Worm (Caenorhabditis elegans) whole organism, late embryonic: Measurements from ENCODE around the gene nspb-4.

Experiments
- C08G9.2 ChIP-seq: sonication (generic microtip); optimal IDR thresholded peaks from 2 replicates; lab custom pipeline; 2016; ENCODE audit warnings: mild to moderate bottlenecking, missing genetic modification characterization, moderate library complexity, missing compliant biosample characterization
- C38D4.7 ChIP-seq: fragments of 200-800 bp; sonication (Bioruptor generic); optimal IDR thresholded peaks from 2 replicates; lab custom pipeline; 2018; ENCODE audit warnings: mild to moderate bottlenecking, missing genetic modification characterization, moderate library complexity, missing compliant biosample characterization
- F13H6.1 ChIP-seq: sonication (generic microtip); optimal IDR thresholded peaks from 2 replicates; lab custom pipeline; 2016; ENCODE audit warnings: missing genetic modification characterization, missing compliant biosample characterization
- K02D7.2 ChIP-seq: sonication (generic microtip); optimal IDR thresholded peaks from 2 replicates; lab custom pipeline; 2017; ENCODE audit warnings: mild to moderate bottlenecking, missing genetic modification characterization, missing compliant biosample characterization
- K09A11.1 ChIP-seq: sonication (generic microtip); optimal IDR thresholded peaks from 2 replicates; lab custom pipeline; 2017; ENCODE audit warnings: antibody characterized with exemption, mild to moderate bottlenecking, missing genetic modification characterization, missing compliant biosample characterization; ENCODE audit not compliant: insufficient read depth
- Y22D7AL.16 ChIP-seq: sonication (generic microtip); optimal IDR thresholded peaks from 2 replicates; lab custom pipeline; 2016; ENCODE audit warnings: missing genetic modification characterization, missing compliant biosample characterization
- ahr-1 ChIP-seq: sonication (generic microtip); optimal IDR thresholded peaks from 2 replicates; lab custom pipeline; 2016; ENCODE audit warnings: missing genetic modification characterization, missing compliant biosample characterization
- ceh-14 ChIP-seq: sonication (generic microtip); optimal IDR thresholded peaks from 2 replicates; lab custom pipeline; 2016; ENCODE audit warnings: missing genotype, missing genetic modification characterization, missing compliant biosample characterization
- ceh-18 ChIP-seq: sonication (generic microtip); optimal IDR thresholded peaks from 2 replicates; lab custom pipeline; 2016; ENCODE audit warnings: missing genetic modification characterization, missing compliant biosample characterization
- ceh-19 ChIP-seq: fragments of 200-800 bp; sonication (Bioruptor generic); optimal IDR thresholded peaks from 2 replicates; lab custom pipeline; 2018; ENCODE audit warnings: mild to moderate bottlenecking, missing genetic modification characterization, missing compliant biosample characterization
- ceh-30 ChIP-seq: fragments of 150-350 bp; optimal IDR thresholded peaks from 2 replicates; lab custom pipeline; 2014; ENCODE audit warnings: missing biosample characterization, missing genetic modification characterization
- ceh-31 ChIP-seq: sonication (generic microtip); optimal IDR thresholded peaks from 2 replicates; lab custom pipeline; 2016; ENCODE audit warnings: missing genetic modification characterization, missing compliant biosample characterization
- ceh-34 ChIP-seq: sonication (generic microtip); optimal IDR thresholded peaks from 2 replicates; lab custom pipeline; 2016; ENCODE audit warnings: mild to moderate bottlenecking, missing genetic modification characterization, missing compliant biosample characterization
- ceh-45 ChIP-seq: fragments of 200-800 bp; sonication (Bioruptor generic); IDR thresholded peaks from 2 replicates; pipeline ENCODE4 v1.3.6; 2022; ENCODE audit warnings: missing genetic modification reagents, missing genetic modification characterization, missing compliant biosample characterization
- ceh-48 ChIP-seq: sonication (generic microtip); optimal IDR thresholded peaks from 2 replicates; lab custom pipeline; 2016; ENCODE audit warnings: missing genetic modification characterization, inconsistent platforms, missing compliant biosample characterization
- ceh-6 ChIP-seq: fragments of 200-800 bp; sonication (Bioruptor generic); optimal IDR thresholded peaks from 2 replicates; lab custom pipeline; 2018; ENCODE audit warnings: mild to moderate bottlenecking, missing genetic modification characterization, missing compliant biosample characterization
- ceh-9 ChIP-seq: sonication (generic microtip); optimal IDR thresholded peaks from 2 replicates; lab custom pipeline; 2016; ENCODE audit warnings: mild to moderate bottlenecking, missing genetic modification characterization, inconsistent platforms, missing compliant biosample characterization
- che-1 ChIP-seq: sonication (generic microtip); optimal IDR thresholded peaks from 2 replicates; lab custom pipeline; 2016; ENCODE audit warnings: mild to moderate bottlenecking, missing genetic modification characterization, missing compliant biosample characterization
- elt-4 ChIP-seq: sonication (generic microtip); optimal IDR thresholded peaks from 2 replicates; lab custom pipeline; 2016; ENCODE audit warnings: missing genetic modification characterization, missing compliant biosample characterization
- eyg-1 ChIP-seq: sonication (generic microtip); optimal IDR thresholded peaks from 2 replicates; lab custom pipeline; 2016; ENCODE audit warnings: missing genotype, missing genetic modification characterization, missing compliant biosample characterization
- fkh-10 ChIP-seq: fragments of 150-350 bp; optimal IDR thresholded peaks from 2 replicates; lab custom pipeline; 2014; ENCODE audit warnings: missing biosample characterization, missing genetic modification reagents, missing genetic modification characterization
- fkh-6 ChIP-seq: sonication (generic microtip); optimal IDR thresholded peaks from 2 replicates; lab custom pipeline; 2016; ENCODE audit warnings: missing genetic modification characterization, missing compliant biosample characterization
- gmeb-2 ChIP-seq: sonication (generic microtip); optimal IDR thresholded peaks from 2 replicates; lab custom pipeline; 2016; ENCODE audit warnings: missing genetic modification characterization, inconsistent platforms, missing compliant biosample characterization
- hlh-13 ChIP-seq: fragments of 200-800 bp; sonication (Bioruptor generic); optimal IDR thresholded peaks from 2 replicates; lab custom pipeline; 2018; ENCODE audit warnings: mild to moderate bottlenecking, missing genetic modification characterization, missing compliant biosample characterization
- hlh-15 ChIP-seq: sonication (generic microtip); optimal IDR thresholded peaks from 2 replicates; lab custom pipeline; 2016; ENCODE audit warnings: missing genetic modification characterization, missing compliant biosample characterization
- hlh-30 ChIP-seq: sonication (generic microtip); optimal IDR thresholded peaks from 2 replicates; lab custom pipeline; 2017; ENCODE audit warnings: antibody characterized with exemption, missing genetic modification characterization, missing compliant biosample characterization; ENCODE audit not compliant: insufficient read depth
- hlh-6 ChIP-seq: sonication (generic microtip); optimal IDR thresholded peaks from 2 replicates; lab custom pipeline; 2016; ENCODE audit warnings: missing genotype, missing genetic modification characterization, missing compliant biosample characterization
- hlh-8 ChIP-seq: sonication (generic microtip); optimal IDR thresholded peaks from 2 replicates; lab custom pipeline; 2016; ENCODE audit warnings: missing genotype, missing genetic modification characterization, missing compliant biosample characterization
- lin-11 ChIP-seq: fragments of 200-800 bp; sonication (Bioruptor generic); optimal IDR thresholded peaks from 2 replicates; lab custom pipeline; 2018; ENCODE audit warnings: mild to moderate bottlenecking, missing genetic modification characterization, missing compliant biosample characterization
- mec-3 ChIP-seq: sonication (generic microtip); optimal IDR thresholded peaks from 2 replicates; lab custom pipeline; 2016; ENCODE audit warnings: borderline replicate concordance, missing genetic modification characterization, missing compliant biosample characterization
- nfya-1 ChIP-seq: sonication (generic microtip); optimal IDR thresholded peaks from 2 replicates; lab custom pipeline; 2017; ENCODE audit warnings: missing genetic modification characterization, mild to moderate bottlenecking, missing compliant biosample characterization, antibody characterized with exemption, moderate library complexity
- nhr-11 ChIP-seq: fragments of 150-350 bp; optimal IDR thresholded peaks from 2 replicates; lab custom pipeline; 2014; ENCODE audit warnings: missing biosample characterization, missing genetic modification characterization
- nhr-232 ChIP-seq: sonication (generic microtip); optimal IDR thresholded peaks from 2 replicates; lab custom pipeline; 2016; ENCODE audit warnings: missing genetic modification characterization, missing compliant biosample characterization
- odd-2 ChIP-seq: sonication (generic microtip); optimal IDR thresholded peaks from 2 replicates; lab custom pipeline; 2017; ENCODE audit warnings: antibody characterized with exemption, mild to moderate bottlenecking, missing genetic modification characterization, missing compliant biosample characterization
- pag-3 ChIP-seq: sonication (generic microtip); optimal IDR thresholded peaks from 2 replicates; lab custom pipeline; 2016; ENCODE audit warnings: missing compliant biosample characterization, missing genetic modification characterization, borderline replicate concordance
- pat-9 ChIP-seq: fragments of 200-800 bp; sonication (Bioruptor generic); optimal IDR thresholded peaks from 2 replicates; lab custom pipeline; 2018; ENCODE audit warnings: mild to moderate bottlenecking, missing genetic modification characterization, moderate library complexity, missing compliant biosample characterization
- pha-2 ChIP-seq: sonication (generic microtip); optimal IDR thresholded peaks from 2 replicates; lab custom pipeline; 2017; ENCODE audit warnings: mild to moderate bottlenecking, missing genetic modification characterization, missing compliant biosample characterization
- pqm-1 ChIP-seq: sonication (generic microtip); optimal IDR thresholded peaks from 2 replicates; lab custom pipeline; 2016; ENCODE audit warnings: missing genetic modification characterization, missing compliant biosample characterization
- pros-1 ChIP-seq: fragments of 150-350 bp; optimal IDR thresholded peaks from 2 replicates; lab custom pipeline; 2014; ENCODE audit warnings: missing biosample characterization, missing genetic modification reagents, missing genetic modification characterization
- ref-2 ChIP-seq: sonication (generic microtip); optimal IDR thresholded peaks from 2 replicates; lab custom pipeline; 2016; ENCODE audit warnings: missing genetic modification characterization, missing compliant biosample characterization
- rnt-1 ChIP-seq: sonication (generic microtip); optimal IDR thresholded peaks from 2 replicates; lab custom pipeline; 2016; ENCODE audit warnings: missing genetic modification characterization, missing compliant biosample characterization
- sox-2 ChIP-seq: fragments of 200-800 bp; sonication (Bioruptor generic); IDR thresholded peaks from 2 replicates; pipeline ENCODE4 v1.3.6; 2022; ENCODE audit warnings: missing genetic modification reagents, missing genetic modification characterization, missing compliant biosample characterization
- sox-4 ChIP-seq: sonication (generic microtip); optimal IDR thresholded peaks from 2 replicates; lab custom pipeline; 2017; ENCODE audit warnings: mild to moderate bottlenecking, missing genetic modification characterization, inconsistent platforms, missing compliant biosample characterization
- tbx-7 ChIP-seq: sonication (generic microtip); optimal IDR thresholded peaks from 2 replicates; lab custom pipeline; 2016; ENCODE audit warnings: missing genotype, missing genetic modification characterization, missing compliant biosample characterization
- ttx-3 ChIP-seq: sonication (generic microtip); optimal IDR thresholded peaks from 2 replicates; lab custom pipeline; 2016; ENCODE audit warnings: missing genetic modification reagents, missing genetic modification characterization, missing compliant biosample characterization
- unc-3 ChIP-seq, 2 experiments: fragments of 200-800 bp in 1 of 2; sonication (Bioruptor generic) in 1 of 2; sonication (generic microtip) in 1 of 2; conservative IDR thresholded peaks in 1 of 2; optimal IDR thresholded peaks in 1 of 2; 2 replicates each; pipeline versions ENCODE4 v1.3.6 to Lab custom; 2016 to 2022; ENCODE audit warnings: missing compliant biosample characterization in 2 of 2, missing genetic modification characterization in 2 of 2, missing genetic modification reagents in 1 of 2
- unc-42 ChIP-seq: sonication (generic microtip); optimal IDR thresholded peaks from 2 replicates; lab custom pipeline; 2016; ENCODE audit warnings: missing genotype, missing genetic modification characterization, missing compliant biosample characterization
- unc-55 ChIP-seq: sonication (generic microtip); optimal IDR thresholded peaks from 2 replicates; lab custom pipeline; 2017; ENCODE audit warnings: missing biosample characterization, missing genetic modification reagents, missing genetic modification characterization
- unc-86 ChIP-seq: sonication (generic microtip); optimal IDR thresholded peaks from 2 replicates; lab custom pipeline; 2016; ENCODE audit warnings: missing genetic modification characterization, missing compliant biosample characterization
- ztf-16 ChIP-seq: sonication (generic microtip); optimal IDR thresholded peaks from 2 replicates; lab custom pipeline; 2017; ENCODE audit warnings: missing genetic modification characterization, missing compliant biosample characterization

nspb-4 gene

DNA sequence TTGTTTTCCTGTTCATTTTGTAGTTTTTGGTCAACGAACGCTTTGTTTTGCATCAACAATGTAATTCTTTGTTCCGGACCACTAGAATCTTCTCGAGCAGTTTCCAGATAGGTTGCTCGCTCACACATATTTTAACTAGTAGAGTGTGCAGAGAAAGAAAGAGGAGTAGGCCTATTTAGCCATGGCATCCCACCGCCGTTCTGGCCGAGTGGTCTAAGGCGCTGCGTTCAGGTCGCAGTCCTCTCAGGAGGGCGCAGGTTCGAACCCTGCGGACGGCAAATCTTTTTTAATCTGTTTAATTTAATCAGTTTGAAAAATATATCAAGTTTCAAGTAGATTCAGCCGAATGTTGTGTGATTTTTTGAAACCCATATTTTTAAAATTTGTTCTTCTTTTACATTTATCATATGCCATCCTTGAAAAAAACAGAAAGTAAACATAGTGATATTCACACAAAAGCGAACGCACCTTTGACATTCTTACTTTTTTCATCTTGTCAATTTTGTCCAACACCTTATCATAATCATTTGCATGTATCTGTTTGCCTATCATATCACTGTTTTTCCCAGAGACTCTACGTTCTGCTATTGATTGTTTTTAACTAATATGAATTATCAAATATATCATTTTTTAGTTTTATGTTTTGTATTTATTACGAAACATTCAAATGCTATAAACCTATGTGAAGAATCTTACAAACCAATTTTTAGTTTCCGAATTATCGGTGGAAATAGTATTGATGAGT lies 41.2 kb upstream of the nspb-4 start, which contains the start of gene try-3:
Gene try-3 (plus strand): TSS at position 532 of the 745 bp plus-strand sequence.
- TF ChIP-seq K09A11.1 (tag; lab: Kevin White, UChicago) (peak; percentile 24), ceh-48 (tag; lab: Kevin White, UChicago) (no peak), nhr-232 (tag; lab: Kevin White, UChicago) (peak; percentile 53), pha-2 (tag; lab: Kevin White, UChicago) (peak; percentile 47), F13H6.1 (tag; lab: Kevin White, UChicago) (no peak), ztf-16 (tag; lab: Kevin White, UChicago) (peak; percentile 67), ceh-31 (tag; lab: Kevin White, UChicago) (peak; percentile 71), sox-4 (peak; percentile 55), ceh-19 (GFP tag; lab: Kevin White, UChicago) (peak; percentile 52), nhr-11 (tag; lab: Kevin White, UChicago) (no peak), sox-2 (GFP tag; lab: Robert Waterston, UW) (no peak), ceh-18 (tag; lab: Kevin White, UChicago) (peak; percentile 17), pqm-1 (peak; percentile 26), che-1 (tag; lab: Kevin White, UChicago) (peak; percentile 59), ceh-34 (peak; percentile 24), C38D4.7 (GFP tag; lab: Kevin White, UChicago) (peak; percentile 34), gmeb-2 (tag; lab: Kevin White, UChicago) (peak; percentile 51), lin-11 (peak; percentile 56), unc-86 (tag; lab: Kevin White, UChicago) (no peak), C08G9.2 (tag; lab: Kevin White, UChicago) (peak; percentile 17), fkh-10 (GFP tag; lab: Kevin White, UChicago) (no peak), rnt-1 (tag; lab: Kevin White, UChicago) (no peak), unc-55 (GFP tag; lab: Kevin White, UChicago) (no peak), hlh-13 (GFP tag; lab: Kevin White, UChicago) (peak; percentile 16), ceh-45 (GFP tag; lab: Robert Waterston, UW) (no peak), unc-42 (tag; lab: Kevin White, UChicago) (no peak), nfya-1 (tag; lab: Kevin White, UChicago) (peak; percentile 58), ttx-3 (tag; lab: Kevin White, UChicago) (peak; percentile 42), mec-3 (tag; lab: Kevin White, UChicago) (no peak), pros-1 (tag; lab: Kevin White, UChicago) (peak; percentile 23), ceh-14 (tag; lab: Kevin White, UChicago) (peak; percentile 41), ceh-30 (peak; percentile 7), ceh-6 (GFP tag; lab: Kevin White, UChicago) (peak; percentile 58), unc-3 (GFP tag; conservative IDR thresholded peaks at IDR 0.05; lab: Robert Waterston, UW) (peak; percentile 43; the same call in 1 of the 2 replicates), unc-3 (tag; optimal IDR thresholded peaks at IDR 0.05; lab: Kevin White, UChicago) (peak; percentile 31), pat-9 (peak; percentile 50), hlh-15 (no peak), tbx-7 (tag; lab: Kevin White, UChicago) (no peak), Y22D7AL.16 (tag; lab: Kevin White, UChicago) (no peak), odd-2 (peak; percentile 25), hlh-30 (tag; lab: Kevin White, UChicago) (no peak), fkh-6 (no peak), hlh-8 (tag; lab: Kevin White, UChicago) (peak; percentile 5), eyg-1 (tag; lab: Kevin White, UChicago) (peak; percentile 36), ahr-1 (tag; lab: Kevin White, UChicago) (peak; percentile 16), K02D7.2 (peak; percentile 2), elt-4 (no peak), ref-2 (tag; lab: Kevin White, UChicago) (peak; percentile 43), ceh-9 (tag; lab: Kevin White, UChicago) (no peak), pag-3 (tag; lab: Kevin White, UChicago) (no peak), hlh-6 (no peak)
